Worm (Caenorhabditis elegans) whole organism, young adult: ENCODE data around the gene dpy-19.

Source experiments
- B0019.2 ChIP-seq: fragments of 200-800 bp; sonication (Bioruptor generic); conservative IDR thresholded peaks from 2 replicates; pipeline ENCODE4 v1.3.6; 2022; ENCODE audit warnings: missing genetic modification reagents, missing genetic modification characterization, missing compliant biosample characterization
- C06A6.2 ChIP-seq: fragments of 200-800 bp; sonication (Bioruptor generic); conservative IDR thresholded peaks from 2 replicates; pipeline ENCODE4 v1.3.6; 2022; ENCODE audit warnings: missing genetic modification characterization, missing compliant biosample characterization
- F22D6.2 ChIP-seq: sonication (generic microtip); optimal IDR thresholded peaks from 2 replicates; lab custom pipeline; 2016; ENCODE audit warnings: mild to moderate bottlenecking, missing genetic modification characterization, missing compliant biosample characterization
- F57A8.1 ChIP-seq: fragments of 200-800 bp; sonication (Bioruptor generic); optimal IDR thresholded peaks from 2 replicates; lab custom pipeline; 2018; ENCODE audit warnings: mild to moderate bottlenecking, missing genetic modification characterization, moderate library complexity, missing compliant biosample characterization
- F57C9.4 ChIP-seq: sonication (generic microtip); optimal IDR thresholded peaks from 2 replicates; lab custom pipeline; 2017; ENCODE audit warnings: mild to moderate bottlenecking, missing genetic modification characterization, missing compliant biosample characterization
- K11D2.4 ChIP-seq: fragments of 200-800 bp; sonication (Bioruptor generic); IDR thresholded peaks from 2 replicates; pipeline ENCODE4 v1.3.6; 2022; ENCODE audit warnings: missing genetic modification reagents, missing genetic modification characterization, missing compliant biosample characterization
- T07F8.4 ChIP-seq: sonication (generic microtip); optimal IDR thresholded peaks from 2 replicates; lab custom pipeline; 2016; ENCODE audit warnings: mild to moderate bottlenecking, missing genetic modification characterization, moderate library complexity, missing compliant biosample characterization
- Y53F4B.3 ChIP-seq: fragments of 200-800 bp; sonication (Bioruptor generic); IDR thresholded peaks from 2 replicates; pipeline ENCODE4 v1.3.6; 2022; ENCODE audit warnings: missing genetic modification reagents, missing genetic modification characterization, missing compliant biosample characterization
- Y53G8AR.9 ChIP-seq: fragments of 200-800 bp; sonication (Bioruptor generic); conservative IDR thresholded peaks from 2 replicates; pipeline ENCODE4 v1.3.6; 2022; ENCODE audit warnings: missing genetic modification reagents, missing genetic modification characterization, missing compliant biosample characterization
- aptf-2 ChIP-seq: fragments of 200-800 bp; sonication (Bioruptor generic); conservative IDR thresholded peaks from 2 replicates; pipeline ENCODE4 v1.3.6; 2022; ENCODE audit warnings: missing genetic modification reagents, missing genetic modification characterization, missing compliant biosample characterization
- atf-7 ChIP-seq: sonication (generic microtip); optimal IDR thresholded peaks from 2 replicates; lab custom pipeline; 2017; ENCODE audit warnings: mild to moderate bottlenecking, missing genetic modification characterization, missing compliant biosample characterization
- ccch-3 ChIP-seq: fragments of 200-800 bp; sonication (Bioruptor generic); optimal IDR thresholded peaks from 2 replicates; lab custom pipeline; 2018; ENCODE audit warnings: mild to moderate bottlenecking, missing genetic modification characterization, missing compliant biosample characterization
- cebp-1 ChIP-seq, 2 experiments: fragments of 200-800 bp in 1 of 2; sonication (Bioruptor generic) in 1 of 2; sonication (generic microtip) in 1 of 2; IDR thresholded peaks in 1 of 2; optimal IDR thresholded peaks in 1 of 2; 2 replicates each; pipeline versions ENCODE4 v1.3.6 to Lab custom; 2017 to 2022; ENCODE audit warnings: missing compliant biosample characterization in 2 of 2, missing genetic modification characterization in 2 of 2, mild to moderate bottlenecking in 1 of 2, missing genetic modification reagents in 1 of 2, moderate library complexity in 1 of 2
- chd-7 ChIP-seq: sonication (generic microtip); optimal IDR thresholded peaks from 2 replicates; lab custom pipeline; 2016; ENCODE audit warnings: mild to moderate bottlenecking, missing genetic modification characterization, moderate library complexity, missing compliant biosample characterization
- dox-1 ChIP-seq: fragments of 200-800 bp; sonication (Bioruptor generic); IDR thresholded peaks from 2 replicates; pipeline ENCODE4 v1.3.6; 2022; ENCODE audit warnings: missing genetic modification reagents, missing genetic modification characterization, missing compliant biosample characterization
- dpl-1 ChIP-seq: fragments of 150-350 bp; optimal IDR thresholded peaks from 2 replicates; lab custom pipeline; 2014; ENCODE audit warnings: missing biosample characterization, missing genetic modification reagents, missing genetic modification characterization
- efl-1 ChIP-seq: fragments of 150-350 bp; optimal IDR thresholded peaks from 2 replicates; lab custom pipeline; 2014; ENCODE audit warnings: missing biosample characterization, missing genetic modification reagents, missing genetic modification characterization
- egl-44 ChIP-seq: fragments of 200-800 bp; sonication (Bioruptor generic); IDR thresholded peaks from 2 replicates; pipeline ENCODE4 v1.3.6; 2022; ENCODE audit warnings: missing genetic modification reagents, missing genetic modification characterization, missing compliant biosample characterization
- egrh-3 ChIP-seq: fragments of 200-800 bp; sonication (Bioruptor generic); IDR thresholded peaks from 2 replicates; pipeline ENCODE4 v1.3.6; 2022; ENCODE audit warnings: missing genetic modification reagents, missing genetic modification characterization, missing compliant biosample characterization
- ekl-4 ChIP-seq: fragments of 200-800 bp; sonication (Bioruptor generic); IDR thresholded peaks from 2 replicates; pipeline ENCODE4 v1.3.6; 2022; ENCODE audit warnings: missing genetic modification reagents, missing genetic modification characterization, missing compliant biosample characterization
- gei-17 ChIP-seq: fragments of 200-800 bp; sonication (Bioruptor generic); optimal IDR thresholded peaks from 2 replicates; lab custom pipeline; 2018; ENCODE audit warnings: mild to moderate bottlenecking, missing genetic modification characterization, missing compliant biosample characterization
- hlh-12 ChIP-seq: sonication (generic microtip); optimal IDR thresholded peaks from 2 replicates; lab custom pipeline; 2016; ENCODE audit warnings: missing genetic modification characterization, missing compliant biosample characterization
- hlh-26 ChIP-seq: fragments of 200-800 bp; sonication (Bioruptor generic); conservative IDR thresholded peaks from 2 replicates; pipeline ENCODE4 v1.3.6; 2022; ENCODE audit warnings: missing genetic modification reagents, missing genetic modification characterization, missing compliant biosample characterization
- lag-1 ChIP-seq: fragments of 200-800 bp; sonication (Bioruptor generic); IDR thresholded peaks from 2 replicates; pipeline ENCODE4 v1.3.6; 2022; ENCODE audit warnings: missing genetic modification reagents, missing genetic modification characterization, missing compliant biosample characterization
- lin-26 ChIP-seq: fragments of 200-800 bp; sonication (Bioruptor generic); IDR thresholded peaks from 2 replicates; pipeline ENCODE4 v1.3.6; 2022; ENCODE audit warnings: missing genetic modification reagents, missing genetic modification characterization, missing compliant biosample characterization
- lir-1 ChIP-seq: fragments of 200-800 bp; sonication (Bioruptor generic); conservative IDR thresholded peaks from 2 replicates; pipeline ENCODE4 v1.3.6; 2022; ENCODE audit warnings: missing genetic modification reagents, missing genetic modification characterization, missing compliant biosample characterization
- lsy-27 ChIP-seq: sonication (generic microtip); optimal IDR thresholded peaks from 2 replicates; lab custom pipeline; 2017; ENCODE audit warnings: missing genetic modification characterization, mild to moderate bottlenecking, missing compliant biosample characterization, antibody characterized with exemption, missing genotype, borderline replicate concordance; ENCODE audit not compliant: insufficient read depth
- madf-10 ChIP-seq: sonication (generic microtip); optimal IDR thresholded peaks from 2 replicates; lab custom pipeline; 2016; ENCODE audit warnings: mild to moderate bottlenecking, missing genetic modification characterization, missing compliant biosample characterization
- madf-3 ChIP-seq: fragments of 200-800 bp; sonication (Bioruptor generic); IDR thresholded peaks from 2 replicates; pipeline ENCODE4 v1.3.6; 2022; ENCODE audit warnings: missing genetic modification reagents, missing genetic modification characterization, missing compliant biosample characterization
- madf-6 ChIP-seq: fragments of 200-800 bp; sonication (Bioruptor generic); IDR thresholded peaks from 2 replicates; pipeline ENCODE4 v1.3.6; 2022; ENCODE audit warnings: missing genetic modification reagents, missing genetic modification characterization, missing compliant biosample characterization
- mel-28 ChIP-seq: sonication (generic microtip); optimal IDR thresholded peaks from 2 replicates; lab custom pipeline; 2016; ENCODE audit warnings: borderline replicate concordance, mild to moderate bottlenecking, missing genetic modification characterization, missing compliant biosample characterization
- mes-4 ChIP-seq: sonication (generic microtip); optimal IDR thresholded peaks from 2 replicates; lab custom pipeline; 2016; ENCODE audit warnings: missing genotype, missing genetic modification characterization, missing compliant biosample characterization
- mxl-1 ChIP-seq: sonication (generic microtip); optimal IDR thresholded peaks from 2 replicates; lab custom pipeline; 2016; ENCODE audit warnings: missing genetic modification characterization, missing compliant biosample characterization
- nfya-1 ChIP-seq: sonication (generic microtip); optimal IDR thresholded peaks from 2 replicates; lab custom pipeline; 2017; ENCODE audit warnings: antibody characterized with exemption, missing compliant biosample characterization, missing genetic modification characterization, borderline replicate concordance; ENCODE audit not compliant: insufficient read depth
- nhr-120 ChIP-seq: fragments of 200-800 bp; sonication (Bioruptor generic); IDR thresholded peaks from 2 replicates; pipeline ENCODE4 v1.3.6; 2022; ENCODE audit warnings: missing genetic modification characterization, missing compliant biosample characterization
- nhr-90 ChIP-seq: sonication (generic microtip); optimal IDR thresholded peaks from 2 replicates; lab custom pipeline; 2016; ENCODE audit warnings: missing genotype, mild to moderate bottlenecking, missing genetic modification characterization, missing compliant biosample characterization
- rcor-1 ChIP-seq: fragments of 200-800 bp; sonication (Bioruptor generic); IDR thresholded peaks from 2 replicates; pipeline ENCODE4 v1.3.6; 2022; ENCODE audit warnings: missing genetic modification reagents, missing genetic modification characterization, missing compliant biosample characterization
- sea-2 ChIP-seq: fragments of 200-800 bp; sonication (Bioruptor generic); IDR thresholded peaks from 2 replicates; pipeline ENCODE4 v1.3.6; 2022; ENCODE audit warnings: missing genetic modification characterization, missing compliant biosample characterization
- snpc-3.4 ChIP-seq: sonication (generic microtip); optimal IDR thresholded peaks from 2 replicates; lab custom pipeline; 2017; ENCODE audit warnings: missing genetic modification characterization, mild to moderate bottlenecking, missing compliant biosample characterization, antibody characterized with exemption, moderate library complexity, missing genotype, missing genetic modification reagents
- snpc-4 ChIP-seq, 5 experiments: fragments of 150-350 bp in 1 of 5; sonication (generic microtip) in 4 of 5; optimal IDR thresholded peaks; 2 replicates each; lab custom pipeline; 2014 to 2018; ENCODE audit warnings: missing genetic modification characterization in 5 of 5, missing biosample characterization in 3 of 5, antibody characterized with exemption in 2 of 5, mild to moderate bottlenecking in 2 of 5, missing compliant biosample characterization in 2 of 5, missing genotype in 2 of 5, moderate library complexity in 2 of 5, missing genetic modification reagents in 1 of 5
- somi-1 ChIP-seq: fragments of 200-800 bp; sonication (Bioruptor generic); optimal IDR thresholded peaks from 2 replicates; lab custom pipeline; 2018; ENCODE audit warnings: mild to moderate bottlenecking, missing genetic modification characterization, missing compliant biosample characterization
- tlf-1 ChIP-seq: fragments of 200-800 bp; sonication (Bioruptor generic); optimal IDR thresholded peaks from 2 replicates; lab custom pipeline; 2018; ENCODE audit warnings: mild to moderate bottlenecking, missing genetic modification characterization, missing compliant biosample characterization
- unc-130 ChIP-seq: sonication (generic microtip); optimal IDR thresholded peaks from 2 replicates; lab custom pipeline; 2016; ENCODE audit warnings: missing genetic modification reagents, missing genetic modification characterization, missing compliant biosample characterization
- unc-62 ChIP-seq: fragments of 150-350 bp; optimal IDR thresholded peaks from 2 replicates; lab custom pipeline; 2014; ENCODE audit warnings: missing biosample characterization, missing genetic modification reagents, missing genetic modification characterization
- zim-3 ChIP-seq: sonication (generic microtip); optimal IDR thresholded peaks from 2 replicates; lab custom pipeline; 2017; ENCODE audit warnings: mild to moderate bottlenecking, missing genetic modification characterization, moderate library complexity, missing compliant biosample characterization
- ztf-18 ChIP-seq: sonication (generic microtip); optimal IDR thresholded peaks from 2 replicates; lab custom pipeline; 2016; ENCODE audit warnings: missing genotype, mild to moderate bottlenecking, missing genetic modification characterization, missing compliant biosample characterization
- ztf-22 ChIP-seq: fragments of 200-800 bp; sonication (Bioruptor generic); optimal IDR thresholded peaks from 2 replicates; lab custom pipeline; 2018; ENCODE audit warnings: mild to moderate bottlenecking, missing genetic modification characterization, moderate library complexity, missing compliant biosample characterization

Gene dpy-19

DNA sequence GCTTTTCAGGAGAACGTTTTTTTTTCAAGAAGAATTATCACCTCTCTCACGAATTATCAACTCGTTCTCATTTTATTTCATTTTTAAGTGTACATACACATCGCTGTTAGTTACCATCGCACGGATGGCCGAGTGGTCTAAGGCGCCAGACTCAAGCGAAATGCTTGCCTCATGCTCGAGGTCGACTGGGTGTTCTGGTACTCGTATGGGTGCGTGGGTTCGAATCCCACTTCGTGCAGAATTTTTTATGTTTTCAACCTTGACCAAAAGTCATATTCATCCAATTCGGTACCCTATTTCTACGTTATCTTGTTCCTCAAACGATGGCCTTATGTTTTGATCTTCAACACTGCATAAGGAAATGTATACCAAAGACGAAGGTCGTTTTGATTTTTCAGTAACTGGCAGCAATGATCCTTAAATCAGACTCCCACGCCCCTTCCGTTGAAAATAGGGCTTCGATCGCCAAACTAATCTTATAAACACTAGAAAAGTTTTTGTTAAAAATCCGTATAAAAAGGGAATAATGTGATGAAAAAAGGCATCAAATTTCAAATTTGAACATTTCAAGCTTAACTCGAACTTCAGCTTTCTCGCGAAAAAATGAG, 28.0 kb downstream of the dpy-19 start, which contains the start of gene fip-1 (continued):
- TF ChIP-seq dpl-1 (no peak), lir-1 (GFP tag; lab: Robert Waterston, UW) (no peak), aptf-2 (GFP tag; lab: Robert Waterston, UW) (no peak), efl-1 (GFP tag; lab: Kevin White, UChicago) (no peak), madf-3 (GFP tag; lab: Robert Waterston, UW) (no peak), hlh-26 (GFP tag; lab: Robert Waterston, UW) (no peak), ekl-4 (GFP tag; lab: Robert Waterston, UW) (peak; percentile 74), sea-2 (GFP tag; lab: Robert Waterston, UW) (no peak), rcor-1 (GFP tag; lab: Robert Waterston, UW) (0 out of 2 replicates have a peak, but pooled peaks have one; percentile 18), T07F8.4 (tag; lab: Kevin White, UChicago) (peak; percentile 32), madf-10 (tag; lab: Kevin White, UChicago) (peak; percentile 57), ccch-3 (no peak), F57A8.1 (GFP tag; lab: Kevin White, UChicago) (no peak), K11D2.4 (GFP tag; lab: Robert Waterston, UW) (no peak), lag-1 (GFP tag; lab: Robert Waterston, UW) (no peak), snpc-3.4 (tag; lab: Kevin White, UChicago) (peak; percentile 58), mxl-1 (tag; lab: Kevin White, UChicago) (peak; percentile 71), nhr-90 (tag; lab: Kevin White, UChicago) (peak; percentile 72), atf-7 (tag; lab: Kevin White, UChicago) (no peak), unc-62 (GFP tag; lab: Kevin White, UChicago) (no peak), nfya-1 (no peak), somi-1 (GFP tag; lab: Kevin White, UChicago) (no peak), ztf-22 (no peak), lin-26 (GFP tag; lab: Robert Waterston, UW) (peak; percentile 92), ztf-18 (tag; lab: Kevin White, UChicago) (peak; percentile 68), F57C9.4 (no peak), Y53G8AR.9 (GFP tag; lab: Robert Waterston, UW) (no peak), mel-28 (no peak), dox-1 (GFP tag; lab: Robert Waterston, UW) (no peak; the same call in 1 of the 2 replicates), lsy-27 (tag; lab: Kevin White, UChicago) (no peak), gei-17 (GFP tag; lab: Kevin White, UChicago) (no peak), F22D6.2 (tag; lab: Kevin White, UChicago) (no peak), C06A6.2 (no peak), zim-3 (tag; lab: Kevin White, UChicago) (peak; percentile 50), Y53F4B.3 (GFP tag; lab: Robert Waterston, UW) (no peak), unc-130 (GFP tag; lab: Kevin White, UChicago) (no peak), egl-44 (GFP tag; lab: Robert Waterston, UW) (no peak), madf-6 (GFP tag; lab: Robert Waterston, UW) (peak; percentile 68; the same call in 1 of the 2 replicates), tlf-1 (no peak), snpc-4 (GFP tag; optimal IDR thresholded peaks at IDR 0.05; lab: Kevin White, UChicago) (peak; percentile 38), snpc-4 (tag; optimal IDR thresholded peaks at IDR 0.05; lab: Kevin White, UChicago) (peak in 3 of 4 experiments; percentile 27 to 56 (median 42)), mes-4 (peak; percentile 53), egrh-3 (GFP tag; lab: Robert Waterston, UW) (peak; percentile 34; the same call in 1 of the 2 replicates), chd-7 (tag; lab: Kevin White, UChicago) (no peak), hlh-12 (tag; lab: Kevin White, UChicago) (no peak), B0019.2 (GFP tag; lab: Robert Waterston, UW) (no peak), cebp-1 (GFP tag; IDR thresholded peaks at IDR 0.05; lab: Robert Waterston, UW) (no peak), cebp-1 (tag; optimal IDR thresholded peaks at IDR 0.05; lab: Kevin White, UChicago) (no peak), nhr-120 (no peak)
